Worm (Caenorhabditis elegans): ENCODE measurements around the gene W04E12.2.

ce11 chrV:19715419-19715818 lies 25.5 kb downstream of the W04E12.2 start, which contains the start of gene Y43F8C.16:
- no peak for TF ChIP-seq pqm-1 (tag; optimal IDR thresholded peaks at IDR 0.05)
- TF ChIP-seq ttx-3 (tag; optimal IDR thresholded peaks at IDR 0.05): no peak
- no peak for TF ChIP-seq lin-11 (tag; optimal IDR thresholded peaks at IDR 0.05)
- no peak for TF ChIP-seq unc-55 (GFP tag; optimal IDR thresholded peaks at IDR 0.05)
- TF ChIP-seq sox-2 (GFP tag; IDR thresholded peaks at IDR 0.05): no peak
- TF ChIP-seq F13H6.1 (tag; optimal IDR thresholded peaks at IDR 0.05): no peak
- no peak for TF ChIP-seq dve-1 (tag; optimal IDR thresholded peaks at IDR 0.05)
- TF ChIP-seq elt-2 (tag; optimal IDR thresholded peaks at IDR 0.05): no peak
- TF ChIP-seq T23F11.4 (GFP tag; optimal IDR thresholded peaks at IDR 0.05): no peak
- TF ChIP-seq gmeb-2 (tag; optimal IDR thresholded peaks at IDR 0.05): no peak
- no peak for TF ChIP-seq ceh-24 (tag; optimal IDR thresholded peaks at IDR 0.05)
